Worm (Caenorhabditis elegans) whole organism, L4/young adult: ENCODE data around the gene swt-5.

Experiments
- W03F9.2 ChIP-seq: fragments of 150-350 bp; optimal IDR thresholded peaks from 2 replicates; lab custom pipeline; 2014; ENCODE audit warnings: missing biosample characterization, missing genetic modification characterization
- him-1 ChIP-seq: sonication (generic microtip); optimal IDR thresholded peaks from 2 replicates; lab custom pipeline; 2016; ENCODE audit warnings: missing genotype, missing genetic modification reagents, missing genetic modification characterization, missing compliant biosample characterization

- TF ChIP-seq him-1 (no peak), W03F9.2 (tag; lab: Kevin White, UChicago) (no peak)
Observed at ce11 chrV:9541506-9541905, 40.3 kb downstream of the swt-5 start, which contains the start of gene C50F4.16.
